Worm (Caenorhabditis elegans) whole organism, young adult: ENCODE results near the gene laat-1.

Experiments
- F52B5.7 ChIP-seq: sonication (generic microtip); optimal IDR thresholded peaks from 2 replicates; lab custom pipeline; 2016; ENCODE audit warnings: mild to moderate bottlenecking, missing genetic modification characterization, missing compliant biosample characterization
- aptf-2 ChIP-seq: fragments of 200-800 bp; sonication (Bioruptor generic); conservative IDR thresholded peaks from 2 replicates; pipeline ENCODE4 v1.3.6; 2022; ENCODE audit warnings: missing genetic modification reagents, missing genetic modification characterization, missing compliant biosample characterization
- hlh-26 ChIP-seq: fragments of 200-800 bp; sonication (Bioruptor generic); conservative IDR thresholded peaks from 2 replicates; pipeline ENCODE4 v1.3.6; 2022; ENCODE audit warnings: missing genetic modification reagents, missing genetic modification characterization, missing compliant biosample characterization
- mxl-1 ChIP-seq: sonication (generic microtip); optimal IDR thresholded peaks from 2 replicates; lab custom pipeline; 2016; ENCODE audit warnings: missing genetic modification characterization, missing compliant biosample characterization
- pha-4 ChIP-seq: fragments of 150-350 bp; sonication (generic microtip); optimal IDR thresholded peaks from 2 replicates; lab custom pipeline; 2014; ENCODE audit warnings: missing biosample characterization, missing genetic modification reagents, missing genetic modification characterization
- ztf-26 ChIP-seq: sonication (generic microtip); optimal IDR thresholded peaks from 2 replicates; lab custom pipeline; 2017; ENCODE audit warnings: missing genetic modification characterization, missing compliant biosample characterization

DNA sequence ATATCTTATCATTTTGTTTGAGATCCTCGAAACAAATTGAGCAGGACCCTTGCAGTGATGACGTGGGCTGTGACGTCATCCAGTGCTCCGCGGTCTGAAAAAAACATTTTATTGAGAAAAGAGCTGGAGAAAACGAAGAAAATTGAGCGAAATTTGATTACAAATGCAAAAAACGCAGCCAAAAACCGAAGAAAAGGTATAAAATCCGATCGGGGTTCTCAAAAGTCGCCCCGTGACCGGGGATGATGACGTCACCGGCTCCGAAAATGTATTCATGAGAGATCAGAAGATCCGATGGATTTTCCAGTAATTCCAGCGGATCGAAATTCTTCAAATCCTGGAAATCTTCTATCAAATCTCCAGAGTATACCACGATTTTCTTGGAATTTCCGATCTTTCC is 44.9 kb upstream of the laat-1 start, which contains the start of gene trul-1:
- no peak for TF ChIP-seq F52B5.7 (tag; lab: Kevin White, UChicago)
- no peak for TF ChIP-seq aptf-2 (GFP tag; lab: Robert Waterston, UW)
- TF ChIP-seq pha-4 (tag; lab: Kevin White, UChicago): no peak
- no peak for TF ChIP-seq hlh-26 (GFP tag; lab: Robert Waterston, UW)
- TF ChIP-seq ztf-26 (tag; lab: Kevin White, UChicago): no peak
- TF ChIP-seq mxl-1 (tag; lab: Kevin White, UChicago): no peak
